Worm (Caenorhabditis elegans) whole organism, early embryonic: Measurements from ENCODE around the gene enpl-1.

Source experiments
- B0310.2 ChIP-seq: sonication (generic microtip); optimal IDR thresholded peaks from 2 replicates; lab custom pipeline; 2016; ENCODE audit warnings: mild to moderate bottlenecking, missing genetic modification characterization, missing compliant biosample characterization
- F13C5.2 ChIP-seq: sonication (generic microtip); optimal IDR thresholded peaks from 2 replicates; lab custom pipeline; 2017; ENCODE audit warnings: mild to moderate bottlenecking, missing genetic modification characterization, inconsistent platforms, missing compliant biosample characterization
- aly-1 ChIP-seq: sonication (generic microtip); optimal IDR thresholded peaks from 2 replicates; lab custom pipeline; 2016; ENCODE audit warnings: missing genetic modification characterization, missing compliant biosample characterization
- ama-1 ChIP-seq: fragments of 150-350 bp; optimal IDR thresholded peaks from 2 replicates; lab custom pipeline; 2014
- ceh-13 ChIP-seq: fragments of 200-800 bp; sonication (Bioruptor generic); optimal IDR thresholded peaks from 2 replicates; lab custom pipeline; 2018; ENCODE audit warnings: mild to moderate bottlenecking, missing genetic modification characterization, missing compliant biosample characterization
- ets-7 ChIP-seq: sonication (generic microtip); optimal IDR thresholded peaks from 2 replicates; lab custom pipeline; 2016; ENCODE audit warnings: missing genotype, missing genetic modification characterization, missing compliant biosample characterization
- flt-1 ChIP-seq: fragments of 200-800 bp; sonication (Bioruptor generic); IDR thresholded peaks from 2 replicates; pipeline ENCODE4 v1.3.6; 2022; ENCODE audit warnings: missing genetic modification characterization, missing compliant biosample characterization
- hmg-4 ChIP-seq: fragments of 200-800 bp; sonication (Bioruptor generic); optimal IDR thresholded peaks from 2 replicates; lab custom pipeline; 2018; ENCODE audit warnings: mild to moderate bottlenecking, missing genetic modification characterization, missing compliant biosample characterization
- pes-1 ChIP-seq: fragments of 200-800 bp; sonication (Bioruptor generic); IDR thresholded peaks from 2 replicates; pipeline ENCODE4 v1.3.6; 2022; ENCODE audit warnings: missing genetic modification reagents, missing genetic modification characterization, missing compliant biosample characterization
- scrt-1 ChIP-seq: fragments of 200-800 bp; sonication (Bioruptor generic); IDR thresholded peaks from 2 replicates; pipeline ENCODE4 v1.3.6; 2022; ENCODE audit warnings: missing genetic modification characterization, missing compliant biosample characterization
- sea-1 ChIP-seq: fragments of 200-800 bp; sonication (Bioruptor generic); conservative IDR thresholded peaks from 2 replicates; pipeline ENCODE4 v1.3.6; 2022; ENCODE audit warnings: missing genetic modification characterization, missing compliant biosample characterization
- tbx-11 ChIP-seq: fragments of 200-800 bp; sonication (Bioruptor generic); IDR thresholded peaks from 2 replicates; pipeline ENCODE4 v1.3.6; 2022; ENCODE audit warnings: missing genetic modification characterization, missing compliant biosample characterization
- tra-4 ChIP-seq: sonication (generic microtip); optimal IDR thresholded peaks from 2 replicates; lab custom pipeline; 2017; ENCODE audit warnings: missing genetic modification characterization, missing compliant biosample characterization

DNA sequence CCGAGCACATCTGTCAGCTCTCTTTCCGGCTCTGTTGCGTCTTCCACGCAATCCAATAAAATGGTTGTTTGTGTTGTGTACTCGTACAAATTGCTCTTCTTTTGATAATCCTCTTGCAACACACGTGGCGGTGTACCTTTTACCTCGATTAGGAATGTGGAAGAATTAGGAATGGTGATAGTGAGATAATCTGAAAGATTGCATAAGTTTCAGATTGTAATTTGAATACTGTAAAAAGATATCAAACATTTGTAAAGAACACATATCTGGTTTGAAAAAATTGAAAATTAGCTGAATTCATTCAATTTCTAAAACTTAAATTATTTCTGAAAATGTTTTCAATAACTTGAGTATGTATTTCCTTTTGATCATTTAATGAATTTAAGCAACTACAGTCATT lies 45.7 kb downstream of the enpl-1 start, which contains the start of gene C08F8.6:
- no peak for TF ChIP-seq F13C5.2 (tag; lab: Kevin White, UChicago)
- no peak for TF ChIP-seq ets-7 (tag; lab: Kevin White, UChicago)
- TF ChIP-seq ama-1, result no peak
- no peak for TF ChIP-seq sea-1 (GFP tag; lab: Robert Waterston, UW)
- no peak for TF ChIP-seq flt-1 (GFP tag; lab: Robert Waterston, UW)
- no peak for TF ChIP-seq hmg-4 (GFP tag; lab: Kevin White, UChicago)
- TF ChIP-seq tbx-11, result no peak
- TF ChIP-seq B0310.2 (tag; lab: Kevin White, UChicago), result no peak
- no peak for TF ChIP-seq aly-1 (tag; lab: Kevin White, UChicago)
- no peak for TF ChIP-seq tra-4
- no peak for TF ChIP-seq scrt-1 (GFP tag; lab: Robert Waterston, UW)
- TF ChIP-seq ceh-13 (GFP tag; lab: Kevin White, UChicago), result no peak
- TF ChIP-seq pes-1 (GFP tag; lab: Robert Waterston, UW), result no peak
